Fruit fly (Drosophila melanogaster): ENCODE results near the gene CG6216.
A peak's percentile ranks its signal among the peaks of the same experiment; 100 is the strongest.

- TF ChIP-seq OdsH (GFP tag; optimal IDR thresholded peaks at IDR 0.05) (peak; percentile 12), CG34406 (GFP tag; optimal IDR thresholded peaks at IDR 0.05) (no peak), CG6808 (GFP tag; optimal IDR thresholded peaks at IDR 0.05) (peak; percentile 3), achi (GFP tag; optimal IDR thresholded peaks at IDR 0.05) (no peak), vri (GFP tag; optimal IDR thresholded peaks at IDR 0.05) (no peak), Sox14 (GFP tag; optimal IDR thresholded peaks at IDR 0.05) (peak; percentile 78), CG11762 (GFP tag; optimal IDR thresholded peaks at IDR 0.05; ENCODE audit: insufficient read depth) (no peak)
These were observed 27.5 kb downstream of the CG6216 start, which contains the start of the genes Ufd1 and NaPi-III for dm6 chr3L:11123088-11123487.

All from whole organism, prepupa.